Fruit fly (Drosophila melanogaster) whole organism, embryonic: Measurements from ENCODE around the gene SelT.

Experiments
- Aef1 ChIP-seq: fragments of 200-800 bp; sonication (Bioruptor generic); IDR thresholded peaks from 3 replicates; pipeline ENCODE4 v1.3.6; 2022; ENCODE audit warnings: missing biosample characterization, missing genetic modification characterization
- CG1024 ChIP-seq: fragments of 200-800 bp; sonication (Bioruptor generic); IDR thresholded peaks from 2 replicates; pipeline ENCODE4 v1.3.6; 2022; ENCODE audit warnings: missing biosample characterization, missing genetic modification characterization
- CG12104 ChIP-seq: fragments of 200-800 bp; sonication (Bioruptor generic); optimal IDR thresholded peaks from 3 replicates; lab custom pipeline; 2016; ENCODE audit warnings: missing biosample characterization, missing genetic modification characterization
- CG12219 ChIP-seq: fragments of 200-800 bp; sonication (Bioruptor generic); optimal IDR thresholded peaks from 3 replicates; lab custom pipeline; 2018; ENCODE audit warnings: missing biosample characterization, mild to moderate bottlenecking, missing genetic modification characterization
- CG12769 ChIP-seq: fragments of 200-800 bp; sonication (Bioruptor generic); optimal IDR thresholded peaks from 2 replicates; lab custom pipeline; 2019; ENCODE audit warnings: missing biosample characterization, mild to moderate bottlenecking, missing genetic modification characterization, moderate library complexity
- CG15479 ChIP-seq: fragments of 200-800 bp; sonication (Bioruptor generic); optimal IDR thresholded peaks from 3 replicates; lab custom pipeline; 2019; ENCODE audit warnings: missing biosample characterization, mild to moderate bottlenecking, missing genetic modification characterization, moderate library complexity
- CG15514 ChIP-seq: fragments of 200-800 bp; sonication (Bioruptor generic); optimal IDR thresholded peaks from 3 replicates; lab custom pipeline; 2017; ENCODE audit warnings: missing biosample characterization, missing genetic modification characterization, mild to moderate bottlenecking, moderate library complexity, missing genetic modification reagents
- CG1647 ChIP-seq: fragments of 200-800 bp; sonication (Bioruptor generic); optimal IDR thresholded peaks from 3 replicates; lab custom pipeline; 2016; ENCODE audit warnings: missing biosample characterization, missing genetic modification characterization
- CG17186 ChIP-seq: fragments of 200-800 bp; sonication (Bioruptor generic); optimal IDR thresholded peaks from 3 replicates; lab custom pipeline; 2017; ENCODE audit warnings: missing biosample characterization, missing genetic modification reagents, missing genetic modification characterization
- CG2199 ChIP-seq: fragments of 200-800 bp; sonication (Bioruptor generic); IDR thresholded peaks from 3 replicates; pipeline ENCODE4 v1.3.6; 2022; ENCODE audit warnings: missing biosample characterization, missing genetic modification characterization
- CG30431 ChIP-seq: fragments of 200-800 bp; sonication (Bioruptor generic); optimal IDR thresholded peaks from 2 replicates; lab custom pipeline; 2017; ENCODE audit warnings: missing biosample characterization, missing genetic modification characterization
- CG3281 ChIP-seq: fragments of 200-800 bp; sonication (Bioruptor generic); optimal IDR thresholded peaks from 3 replicates; lab custom pipeline; 2017; ENCODE audit warnings: missing biosample characterization, mild to moderate bottlenecking, missing genetic modification characterization
- CG3726 ChIP-seq: fragments of 200-800 bp; sonication (Bioruptor generic); IDR thresholded peaks from 3 replicates; pipeline ENCODE4, ENCODE4 v1.3.6; 2022; ENCODE audit warnings: missing biosample characterization, missing genetic modification characterization
- CG4820 ChIP-seq: fragments of 200-800 bp; sonication (Bioruptor generic); optimal IDR thresholded peaks from 3 replicates; lab custom pipeline; 2016; ENCODE audit warnings: missing biosample characterization, missing genetic modification characterization
- CG5953 ChIP-seq: fragments of 200-800 bp; sonication (Bioruptor generic); IDR thresholded peaks from 2 replicates; pipeline ENCODE4 v1.3.6; 2022; ENCODE audit warnings: missing biosample characterization, missing genetic modification characterization
- CG6683 ChIP-seq: fragments of 200-800 bp; sonication (Bioruptor generic); optimal IDR thresholded peaks from 2 replicates; lab custom pipeline; 2017; ENCODE audit warnings: missing biosample characterization, mild to moderate bottlenecking, missing genetic modification characterization, missing genetic modification reagents
- CG7839 ChIP-seq: fragments of 200-800 bp; sonication (Bioruptor generic); optimal IDR thresholded peaks from 3 replicates; lab custom pipeline; 2018; ENCODE audit warnings: missing biosample characterization, mild to moderate bottlenecking, missing genetic modification characterization, moderate library complexity
- CG8089 ChIP-seq: fragments of 200-800 bp; sonication (Bioruptor generic); optimal IDR thresholded peaks from 3 replicates; lab custom pipeline; 2016; ENCODE audit warnings: missing biosample characterization, missing genetic modification characterization
- Dfd ChIP-seq, 2 experiments: fragments of >200 bp; optimal IDR thresholded peaks; 2 replicates each; lab custom pipeline; 2017; ENCODE audit warnings: missing biosample characterization in 2 of 2, missing genetic modification characterization in 2 of 2
- Dll ChIP-seq: fragments of 200-800 bp; sonication (Bioruptor generic); IDR thresholded peaks from 4 replicates; pipeline ENCODE4 v1.3.6; 2022; ENCODE audit warnings: missing biosample characterization, missing genetic modification characterization; ENCODE audit not compliant: partially characterized antibody
- HLH3B ChIP-seq: fragments of 200-800 bp; sonication (Bioruptor generic); IDR thresholded peaks from 2 replicates; pipeline ENCODE4 v1.3.6; 2022; ENCODE audit warnings: missing biosample characterization, missing genetic modification characterization
- HmgZ ChIP-seq: fragments of 200-800 bp; sonication (Bioruptor generic); optimal IDR thresholded peaks from 2 replicates; lab custom pipeline; 2018; ENCODE audit warnings: missing biosample characterization, mild to moderate bottlenecking, missing genetic modification characterization
- Hr51 ChIP-seq, 2 experiments: fragments of 200-800 bp; sonication (Bioruptor generic); optimal IDR thresholded peaks; 2 replicates in 1 of 2; 3 replicates in 1 of 2; lab custom pipeline; 2016 to 2018; ENCODE audit warnings: missing biosample characterization in 2 of 2, missing genetic modification characterization in 2 of 2, mild to moderate bottlenecking in 1 of 2, moderate library complexity in 1 of 2
- Med ChIP-seq: fragments of 200-800 bp; sonication (Bioruptor generic); peaks from one replicate; lab custom pipeline; 2016; ENCODE audit warnings: missing biosample characterization, missing genetic modification characterization, mild to moderate bottlenecking, inconsistent platforms, moderate library complexity
- Nf-YC ChIP-seq: fragments of 200-800 bp; optimal IDR thresholded peaks from 3 replicates; lab custom pipeline; 2019; ENCODE audit warnings: missing biosample characterization, mild to moderate bottlenecking, missing genetic modification characterization, moderate library complexity
- Oaz ChIP-seq: fragments of 200-800 bp; sonication (Bioruptor generic); IDR thresholded peaks from 2 replicates; pipeline ENCODE4 v1.3.6; 2022; ENCODE audit warnings: missing biosample characterization, missing genetic modification characterization
- PHDP ChIP-seq: fragments of 200-800 bp; sonication (Bioruptor generic); optimal IDR thresholded peaks from 3 replicates; lab custom pipeline; 2018; ENCODE audit warnings: missing biosample characterization, mild to moderate bottlenecking, missing genetic modification characterization, moderate library complexity
- Six4 ChIP-seq: fragments of 200-800 bp; sonication (Bioruptor generic); optimal IDR thresholded peaks from 2 replicates; lab custom pipeline; 2016; ENCODE audit warnings: missing biosample characterization, missing genetic modification characterization
- Sry-δ ChIP-seq: fragments of 200-800 bp; sonication (Bioruptor generic); optimal IDR thresholded peaks from 2 replicates; lab custom pipeline; 2016; ENCODE audit warnings: missing biosample characterization, missing genetic modification characterization
- YL-1 ChIP-seq: fragments of 200-800 bp; sonication (Bioruptor generic); optimal IDR thresholded peaks from 3 replicates; lab custom pipeline; 2017; ENCODE audit warnings: missing biosample characterization, mild to moderate bottlenecking, missing genetic modification characterization
- bab2 ChIP-seq: fragments of 200-800 bp; sonication (Bioruptor generic); optimal IDR thresholded peaks from 2 replicates; lab custom pipeline; 2016; ENCODE audit warnings: missing biosample characterization, missing genetic modification characterization
- bbx ChIP-seq: fragments of 200-800 bp; sonication (Bioruptor generic); IDR thresholded peaks from 2 replicates; pipeline ENCODE4 v1.3.6; 2022; ENCODE audit warnings: missing biosample characterization, missing genetic modification characterization; ENCODE audit not compliant: partially characterized antibody
- bowl ChIP-seq: fragments of 200-800 bp; sonication (Bioruptor generic); IDR thresholded peaks from 2 replicates; pipeline ENCODE4 v1.3.6; 2022; ENCODE audit warnings: missing biosample characterization, missing genetic modification characterization
- cas ChIP-seq: fragments of 200-800 bp; sonication (Bioruptor generic); IDR thresholded peaks from 2 replicates; pipeline ENCODE4 v1.3.6; 2022; ENCODE audit warnings: missing biosample characterization, missing genetic modification characterization
- cato ChIP-seq: fragments of 200-800 bp; sonication (Bioruptor generic); optimal IDR thresholded peaks from 2 replicates; lab custom pipeline; 2016; ENCODE audit warnings: missing biosample characterization, missing genetic modification characterization, borderline replicate concordance
- cg ChIP-seq: fragments of 200-800 bp; sonication (Bioruptor generic); optimal IDR thresholded peaks from 3 replicates; lab custom pipeline; 2019; ENCODE audit warnings: missing biosample characterization, mild to moderate bottlenecking, missing genetic modification characterization, moderate library complexity
- ci ChIP-seq: fragments of 200-800 bp; sonication (Bioruptor generic); IDR thresholded peaks from 3 replicates; pipeline ENCODE4 v1.3.6; 2022; ENCODE audit warnings: missing biosample characterization, missing genetic modification characterization
- crp ChIP-seq, 2 experiments: fragments of 200-800 bp; sonication (Bioruptor generic); optimal IDR thresholded peaks; 2 replicates in 1 of 2; 3 replicates in 1 of 2; lab custom pipeline; 2017; ENCODE audit warnings: missing biosample characterization in 2 of 2, missing genetic modification characterization in 2 of 2, mild to moderate bottlenecking in 1 of 2, moderate library complexity in 1 of 2
- insv ChIP-seq, 2 experiments: fragments of 200-800 bp; sonication (Bioruptor generic); optimal IDR thresholded peaks; 3 replicates each; lab custom pipeline; 2016 to 2018; ENCODE audit warnings: missing biosample characterization in 2 of 2, missing genetic modification characterization in 2 of 2
- inv ChIP-seq: fragments of 200-800 bp; sonication (Bioruptor generic); IDR thresholded peaks from 2 replicates; pipeline ENCODE4 v1.3.6; 2022; ENCODE audit warnings: missing biosample characterization, missing genetic modification characterization; ENCODE audit not compliant: partially characterized antibody
- jing ChIP-seq: fragments of 200-800 bp; sonication (Bioruptor generic); optimal IDR thresholded peaks from 2 replicates; lab custom pipeline; 2018; ENCODE audit warnings: missing biosample characterization, mild to moderate bottlenecking, missing genetic modification characterization
- ken ChIP-seq: fragments of 200-800 bp; sonication (Bioruptor generic); IDR thresholded peaks from 3 replicates; pipeline ENCODE4 v1.3.6; 2022; ENCODE audit warnings: missing biosample characterization, missing genetic modification characterization
- peb ChIP-seq: fragments of 200-800 bp; sonication (Bioruptor generic); IDR thresholded peaks from 2 replicates; pipeline ENCODE4 v1.3.6; 2022; ENCODE audit warnings: missing biosample characterization, missing genetic modification characterization
- phol ChIP-seq: fragments of 200-800 bp; sonication (Bioruptor generic); optimal IDR thresholded peaks from 3 replicates; lab custom pipeline; 2018; ENCODE audit warnings: missing biosample characterization, mild to moderate bottlenecking, missing genetic modification characterization, moderate library complexity
- ranshi ChIP-seq: fragments of 200-800 bp; sonication (Bioruptor generic); IDR thresholded peaks from 2 replicates; pipeline ENCODE4 v1.3.6; 2022; ENCODE audit warnings: missing biosample characterization, missing genetic modification characterization
- ssp ChIP-seq: fragments of 200-800 bp; sonication (Bioruptor generic); IDR thresholded peaks from 2 replicates; pipeline ENCODE4 v1.3.6; 2022; ENCODE audit warnings: missing biosample characterization, missing genetic modification characterization
- ttk ChIP-seq: fragments of 200-800 bp; sonication (Bioruptor generic); IDR thresholded peaks from 2 replicates; pipeline ENCODE4 v2.1.2; 2022; ENCODE audit warnings: missing biosample characterization, missing genetic modification characterization
- tup ChIP-seq: fragments of 200-800 bp; sonication (Bioruptor generic); optimal IDR thresholded peaks from 2 replicates; lab custom pipeline; 2016; ENCODE audit warnings: missing biosample characterization, mild to moderate bottlenecking, missing genetic modification characterization, moderate library complexity

SelT gene

DNA sequence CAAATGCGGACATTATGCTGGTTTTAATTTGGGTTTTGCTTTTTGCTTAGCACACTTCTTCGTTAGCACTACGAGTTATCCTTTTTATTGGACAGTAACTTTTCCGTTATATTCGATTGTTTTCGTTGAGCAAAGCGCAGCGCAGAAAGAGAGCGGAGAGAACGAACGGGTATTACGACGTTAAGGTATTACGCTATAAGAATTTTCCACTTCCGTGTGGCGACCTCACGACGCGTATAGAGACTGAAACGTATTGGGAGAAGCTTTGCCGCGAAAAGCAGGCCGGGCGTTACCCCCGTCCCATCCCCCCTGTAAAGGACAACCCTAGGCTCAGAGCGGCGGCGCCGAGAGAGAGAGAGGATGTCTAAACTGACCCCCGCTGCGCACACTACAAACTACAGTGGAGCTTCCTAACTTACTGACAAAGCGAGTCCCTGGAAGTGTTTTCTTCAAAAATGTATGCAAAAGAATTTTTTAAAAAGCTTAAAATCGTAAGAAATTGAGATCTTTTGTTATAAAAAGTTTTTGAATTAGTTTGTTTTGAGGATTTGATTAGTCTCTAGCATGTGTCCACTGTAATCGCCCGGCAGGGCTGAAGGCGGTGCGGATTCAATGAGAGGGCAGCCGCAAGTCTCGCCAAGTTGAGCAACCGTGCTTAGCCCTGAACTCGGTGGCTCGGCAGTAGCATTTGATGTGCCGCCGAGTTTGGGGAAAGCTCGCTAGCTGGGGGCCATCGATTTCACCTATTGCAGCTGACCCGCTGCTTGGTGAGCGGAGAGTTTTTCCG is 5.9 kb upstream of the SelT start (continued):
- TF ChIP-seq CG15479 (GFP tag; lab: Kevin White, UChicago) (no peak), Oaz (GFP tag; lab: Robert Waterston, UW) (peak; percentile 90), CG2199 (GFP tag; lab: Robert Waterston, UW) (peak; percentile 79; the same call in 2 of the 3 replicates), inv (GFP tag; lab: Robert Waterston, UW) (no peak), insv (GFP tag; optimal IDR thresholded peaks at IDR 0.05; lab: Kevin White, UChicago) (peak; percentile 9 to 58), tup (GFP tag; lab: Kevin White, UChicago) (peak; percentile 90), CG3726 (GFP tag; lab: Robert Waterston, UW) (peak; percentile 93), CG17186 (GFP tag; lab: Kevin White, UChicago) (peak; percentile 24), CG1024 (GFP tag; lab: Robert Waterston, UW) (peak; percentile 87), CG7839 (tag; lab: Kevin White, UChicago) (peak; percentile 95), bbx (no peak), CG8089 (peak; percentile 87), Nf-YC (tag; lab: Kevin White, UChicago) (peak; percentile 83), CG15514 (GFP tag; lab: Kevin White, UChicago) (peak; percentile 92), Dll (GFP tag; lab: Robert Waterston, UW) (no peak), Hr51 (GFP tag; optimal IDR thresholded peaks at IDR 0.05; lab: Kevin White, UChicago) (peak; percentile 92 to 93), ranshi (GFP tag; lab: Robert Waterston, UW) (peak; percentile 97), cas (GFP tag; lab: Robert Waterston, UW) (peak; percentile 95), Dfd (GFP tag; optimal IDR thresholded peaks at IDR 0.05; lab: Kevin White, UChicago) (no peak), CG1647 (GFP tag; lab: Kevin White, UChicago) (peak; percentile 92), ken (GFP tag; lab: Robert Waterston, UW) (peak; percentile 95), jing (GFP tag; lab: Kevin White, UChicago) (peak; percentile 80), CG30431 (GFP tag; lab: Kevin White, UChicago) (peak; percentile 87), bab2 (GFP tag; lab: Kevin White, UChicago) (peak; percentile 96), CG6683 (peak; percentile 93), CG4820 (GFP tag; lab: Kevin White, UChicago) (peak; percentile 92), Six4 (peak; percentile 91), Aef1 (GFP tag; lab: Robert Waterston, UW) (peak; percentile 96), bowl (GFP tag; lab: Robert Waterston, UW) (peak; percentile 84; the same call in 1 of the 2 replicates), ci (GFP tag; lab: Robert Waterston, UW) (peak; percentile 97), CG3281 (GFP tag; lab: Kevin White, UChicago) (peak; percentile 95), PHDP (peak; percentile 96), ttk (GFP tag; lab: Robert Waterston, UW) (peak; percentile 93), CG5953 (peak; percentile 95), CG12219 (GFP tag; lab: Kevin White, UChicago) (peak; percentile 91), cato (peak; percentile 77), CG12104 (GFP tag; lab: Kevin White, UChicago) (peak; percentile 89), HLH3B (GFP tag; lab: Robert Waterston, UW) (peak; percentile 97), crp (GFP tag; optimal IDR thresholded peaks at IDR 0.05; lab: Kevin White, UChicago) (peak in 1 of 2 experiments; percentile 48), HmgZ (tag; lab: Kevin White, UChicago) (peak; percentile 96), peb (GFP tag; lab: Robert Waterston, UW) (peak; percentile 94), CG12769 (tag; lab: Kevin White, UChicago) (peak; percentile 95), cg (no peak), Med (GFP tag; lab: Kevin White, UChicago) (peak; percentile 99), phol (tag; lab: Kevin White, UChicago) (peak; percentile 90), ssp (GFP tag; lab: Robert Waterston, UW) (peak; percentile 89), YL-1 (GFP tag; lab: Kevin White, UChicago) (peak; percentile 60), Sry-δ (GFP tag; lab: Kevin White, UChicago) (peak; percentile 69)
